Fruit fly (Drosophila melanogaster) whole organism, embryonic: Measurements from ENCODE around the gene ec.

Experiments used
- Asciz ChIP-seq: fragments of 200-800 bp; sonication (Bioruptor generic); optimal IDR thresholded peaks from 2 replicates; lab custom pipeline; 2017; ENCODE audit warnings: missing biosample characterization, mild to moderate bottlenecking, missing genetic modification characterization, missing genetic modification reagents
- CG11723 ChIP-seq: fragments of 200-800 bp; sonication (Bioruptor generic); optimal IDR thresholded peaks from 2 replicates; lab custom pipeline; 2017; ENCODE audit warnings: missing biosample characterization, mild to moderate bottlenecking, missing genetic modification characterization
- CG12942 ChIP-seq: fragments of 200-800 bp; sonication (Bioruptor generic); optimal IDR thresholded peaks from 3 replicates; lab custom pipeline; 2016; ENCODE audit warnings: missing biosample characterization, missing genetic modification characterization
- CG13624 ChIP-seq: fragments of 200-800 bp; sonication (Bioruptor generic); optimal IDR thresholded peaks from 2 replicates; lab custom pipeline; 2016; ENCODE audit warnings: missing biosample characterization, missing genetic modification characterization
- CG15696 ChIP-seq: fragments of 200-800 bp; sonication (Bioruptor generic); optimal IDR thresholded peaks from 2 replicates; lab custom pipeline; 2019; ENCODE audit warnings: missing biosample characterization, mild to moderate bottlenecking, missing genetic modification characterization, moderate library complexity
- CG1602 ChIP-seq: fragments of 200-800 bp; sonication (Bioruptor generic); optimal IDR thresholded peaks from 3 replicates; lab custom pipeline; 2016; ENCODE audit warnings: missing biosample characterization, missing genetic modification characterization
- CG17328 ChIP-seq: fragments of 200-800 bp; sonication (Bioruptor generic); IDR thresholded peaks from 2 replicates; pipeline ENCODE4 v1.3.6; 2022; ENCODE audit warnings: missing biosample characterization, missing genetic modification characterization
- CG17361 ChIP-seq: fragments of 200-800 bp; sonication (Bioruptor generic); IDR thresholded peaks from 3 replicates; pipeline ENCODE4 v1.3.6; 2022; ENCODE audit warnings: missing biosample characterization, missing genetic modification characterization
- CG18619 ChIP-seq: fragments of 200-800 bp; sonication (Bioruptor generic); optimal IDR thresholded peaks from 3 replicates; lab custom pipeline; 2017; ENCODE audit warnings: missing biosample characterization, mild to moderate bottlenecking, missing genetic modification characterization
- CG33213 ChIP-seq: fragments of 200-800 bp; sonication (Bioruptor generic); optimal IDR thresholded peaks from 3 replicates; lab custom pipeline; 2016; ENCODE audit warnings: missing biosample characterization, missing genetic modification characterization
- CG4707 ChIP-seq: fragments of 200-800 bp; sonication (Bioruptor generic); optimal IDR thresholded peaks from 2 replicates; lab custom pipeline; 2018; ENCODE audit warnings: missing biosample characterization, mild to moderate bottlenecking, missing genetic modification characterization, moderate library complexity
- CG4820 ChIP-seq: fragments of 200-800 bp; sonication (Bioruptor generic); optimal IDR thresholded peaks from 3 replicates; lab custom pipeline; 2016; ENCODE audit warnings: missing biosample characterization, missing genetic modification characterization
- CG6813 ChIP-seq: fragments of 200-800 bp; sonication (Bioruptor generic); optimal IDR thresholded peaks from 2 replicates; lab custom pipeline; 2017; ENCODE audit warnings: missing biosample characterization, missing genetic modification characterization, mild to moderate bottlenecking, moderate library complexity, missing genetic modification reagents
- CG7928 ChIP-seq: fragments of 200-800 bp; sonication (Bioruptor generic); optimal IDR thresholded peaks from 2 replicates; lab custom pipeline; 2017; ENCODE audit warnings: missing biosample characterization, mild to moderate bottlenecking, missing genetic modification characterization
- CG8290 ChIP-seq, 3 experiments: fragments of 200-800 bp; sonication (Bioruptor generic); optimal IDR thresholded peaks; 2 replicates each; lab custom pipeline; 2016 to 2019; ENCODE audit warnings: missing biosample characterization in 3 of 3, missing genetic modification characterization in 3 of 3, mild to moderate bottlenecking in 2 of 3, moderate library complexity in 1 of 3
- CG8388 ChIP-seq: fragments of 200-800 bp; sonication (Bioruptor generic); optimal IDR thresholded peaks from 2 replicates; lab custom pipeline; 2019; ENCODE audit warnings: missing biosample characterization, mild to moderate bottlenecking, missing genetic modification characterization, moderate library complexity
- CG8478 ChIP-seq: fragments of >200 bp; optimal IDR thresholded peaks from 2 replicates; lab custom pipeline; 2018
- CG8924 ChIP-seq: fragments of 200-800 bp; optimal IDR thresholded peaks from 3 replicates; lab custom pipeline; 2019; ENCODE audit warnings: missing biosample characterization, mild to moderate bottlenecking, missing genetic modification characterization, moderate library complexity
- CG9817 ChIP-seq: fragments of 200-800 bp; sonication (Bioruptor generic); optimal IDR thresholded peaks from 2 replicates; lab custom pipeline; 2018; ENCODE audit warnings: missing biosample characterization, mild to moderate bottlenecking, missing genetic modification characterization, moderate library complexity
- D19B ChIP-seq: fragments of 200-800 bp; sonication (Bioruptor generic); optimal IDR thresholded peaks from 2 replicates; lab custom pipeline; 2017; ENCODE audit warnings: missing biosample characterization, mild to moderate bottlenecking, missing genetic modification characterization
- Dek ChIP-seq: fragments of 200-800 bp; sonication (Bioruptor generic); optimal IDR thresholded peaks from 3 replicates; lab custom pipeline; 2019; ENCODE audit warnings: missing biosample characterization, mild to moderate bottlenecking, missing genetic modification characterization, moderate library complexity
- MTF-1 ChIP-seq: fragments of 200-800 bp; sonication (Bioruptor generic); optimal IDR thresholded peaks from 2 replicates; lab custom pipeline; 2018; ENCODE audit warnings: missing biosample characterization, mild to moderate bottlenecking, missing genetic modification characterization, borderline replicate concordance
- Max ChIP-seq: fragments of 200-800 bp; sonication (Bioruptor generic); optimal IDR thresholded peaks from 2 replicates; lab custom pipeline; 2016; ENCODE audit warnings: missing biosample characterization, mild to moderate bottlenecking, missing genetic modification characterization
- Nf-YB ChIP-seq: fragments of 200-800 bp; sonication (Bioruptor generic); optimal IDR thresholded peaks from 3 replicates; lab custom pipeline; 2019; ENCODE audit warnings: missing biosample characterization, mild to moderate bottlenecking, missing genetic modification characterization, moderate library complexity
- Nf-YC ChIP-seq: fragments of 200-800 bp; optimal IDR thresholded peaks from 3 replicates; lab custom pipeline; 2019; ENCODE audit warnings: missing biosample characterization, mild to moderate bottlenecking, missing genetic modification characterization, moderate library complexity
- Pdp1 ChIP-seq, 2 experiments: fragments of 200-800 bp; sonication (Bioruptor generic); optimal IDR thresholded peaks; 3 replicates each; lab custom pipeline; 2016; ENCODE audit warnings: missing biosample characterization in 2 of 2, missing genetic modification characterization in 2 of 2, mild to moderate bottlenecking in 1 of 2, moderate library complexity in 1 of 2
- Scr ChIP-seq: fragments of 200-800 bp; sonication (Bioruptor generic); IDR thresholded peaks from 2 replicates; pipeline ENCODE4 v1.3.6; 2022; ENCODE audit warnings: missing biosample characterization, missing genetic modification characterization; ENCODE audit not compliant: partially characterized antibody
- TFAM ChIP-seq: fragments of 200-800 bp; sonication (Bioruptor generic); optimal IDR thresholded peaks from 2 replicates; lab custom pipeline; 2017; ENCODE audit warnings: missing biosample characterization, missing genetic modification characterization, inconsistent platforms
- Taf1 ChIP-seq: fragments of 200-800 bp; sonication (Bioruptor generic); IDR thresholded peaks from 2 replicates; pipeline ENCODE4 v1.3.6; 2022; ENCODE audit warnings: missing biosample characterization, missing genetic modification characterization
- al ChIP-seq: fragments of 200-800 bp; sonication (Bioruptor generic); IDR thresholded peaks from 2 replicates; pipeline ENCODE4 v1.3.6; 2022; ENCODE audit warnings: missing biosample characterization, missing genetic modification characterization
- aop ChIP-seq: fragments of 200-800 bp; sonication (Bioruptor generic); IDR thresholded peaks from 2 replicates; pipeline ENCODE4 v1.3.6; 2022; ENCODE audit warnings: missing biosample characterization, missing genetic modification characterization
- cwo ChIP-seq: fragments of 200-800 bp; sonication (Bioruptor generic); optimal IDR thresholded peaks from 3 replicates; lab custom pipeline; 2017; ENCODE audit warnings: missing biosample characterization, missing genetic modification characterization, mild to moderate bottlenecking, moderate library complexity, missing genetic modification reagents
- dmrt99B ChIP-seq: fragments of 200-800 bp; sonication (Bioruptor generic); optimal IDR thresholded peaks from 2 replicates; lab custom pipeline; 2018; ENCODE audit warnings: missing biosample characterization, mild to moderate bottlenecking, missing genetic modification characterization, moderate library complexity
- emc ChIP-seq: fragments of 200-800 bp; sonication (Bioruptor generic); optimal IDR thresholded peaks from 2 replicates; lab custom pipeline; 2016; ENCODE audit warnings: missing biosample characterization, missing genetic modification characterization
- en ChIP-seq: fragments of 200-800 bp; sonication (Bioruptor generic); optimal IDR thresholded peaks from 2 replicates; lab custom pipeline; 2016; ENCODE audit warnings: missing biosample characterization, missing genetic modification characterization
- fu2 ChIP-seq: fragments of 200-800 bp; sonication (Bioruptor generic); optimal IDR thresholded peaks from 2 replicates; lab custom pipeline; 2016; ENCODE audit warnings: missing biosample characterization, missing genetic modification characterization
- hth ChIP-seq: fragments of >200 bp; optimal IDR thresholded peaks from 2 replicates; lab custom pipeline; 2017; ENCODE audit warnings: inconsistent platforms
- kni ChIP-seq: fragments of 200-800 bp; sonication (Bioruptor generic); optimal IDR thresholded peaks from 3 replicates; lab custom pipeline; 2017; ENCODE audit warnings: mild to moderate bottlenecking, missing biosample characterization, missing genetic modification reagents, missing genetic modification characterization
- lab ChIP-seq: fragments of 200-800 bp; sonication (Bioruptor generic); optimal IDR thresholded peaks from 3 replicates; lab custom pipeline; 2017; ENCODE audit warnings: missing biosample characterization, missing genetic modification characterization, mild to moderate bottlenecking, moderate library complexity, missing genetic modification reagents
- luna ChIP-seq: fragments of 200-800 bp; sonication (Bioruptor generic); optimal IDR thresholded peaks from 2 replicates; lab custom pipeline; 2016; ENCODE audit warnings: missing biosample characterization, missing genetic modification characterization
- nom ChIP-seq: fragments of 200-800 bp; sonication (Bioruptor generic); optimal IDR thresholded peaks from 2 replicates; lab custom pipeline; 2017; ENCODE audit warnings: missing biosample characterization, missing genetic modification characterization, mild to moderate bottlenecking, moderate library complexity, missing genetic modification reagents
- oc ChIP-seq: fragments of 200-800 bp; sonication (Bioruptor generic); optimal IDR thresholded peaks from 2 replicates; lab custom pipeline; 2018; ENCODE audit warnings: missing biosample characterization, mild to moderate bottlenecking, missing genetic modification characterization, moderate library complexity
- psq ChIP-seq: fragments of 200-800 bp; sonication (Bioruptor generic); optimal IDR thresholded peaks from 2 replicates; lab custom pipeline; 2017; ENCODE audit warnings: missing biosample characterization, missing genetic modification characterization
- ssp ChIP-seq: fragments of 200-800 bp; sonication (Bioruptor generic); IDR thresholded peaks from 2 replicates; pipeline ENCODE4 v1.3.6; 2022; ENCODE audit warnings: missing biosample characterization, missing genetic modification characterization
- tll ChIP-seq, 2 experiments: fragments of 200-800 bp in 1 of 2; fragments of >200 bp in 1 of 2; sonication (Bioruptor generic) in 1 of 2; optimal IDR thresholded peaks; 2 replicates each; lab custom pipeline; 2017 to 2019; ENCODE audit warnings: missing biosample characterization in 2 of 2, missing genetic modification characterization in 2 of 2, mild to moderate bottlenecking in 1 of 2, moderate library complexity in 1 of 2
- trh ChIP-seq: fragments of 200-800 bp; sonication (Bioruptor generic); optimal IDR thresholded peaks from 2 replicates; lab custom pipeline; 2016; ENCODE audit warnings: missing biosample characterization, missing genetic modification characterization
- tup ChIP-seq: fragments of 200-800 bp; sonication (Bioruptor generic); optimal IDR thresholded peaks from 2 replicates; lab custom pipeline; 2016; ENCODE audit warnings: missing biosample characterization, mild to moderate bottlenecking, missing genetic modification characterization, moderate library complexity
- unc-4 ChIP-seq: fragments of 200-800 bp; sonication (Bioruptor generic); IDR thresholded peaks from 2 replicates; pipeline ENCODE4 v1.3.6; 2022; ENCODE audit warnings: missing biosample characterization, missing genetic modification characterization; ENCODE audit not compliant: partially characterized antibody
- unpg ChIP-seq: fragments of 200-800 bp; sonication (Bioruptor generic); optimal IDR thresholded peaks from 3 replicates; lab custom pipeline; 2018; ENCODE audit warnings: missing biosample characterization, mild to moderate bottlenecking, missing genetic modification characterization, moderate library complexity
- zfh2 ChIP-seq: fragments of 200-800 bp; sonication (Bioruptor generic); optimal IDR thresholded peaks from 2 replicates; lab custom pipeline; 2016; ENCODE audit warnings: missing biosample characterization, missing genetic modification characterization

ec gene

dm6 chrX:3832226-3832625 is 20.7 kb downstream of the ec start (continued):
- TF ChIP-seq oc (tag; lab: Kevin White, UChicago) (no peak), ssp (no peak), CG17361 (no peak), CG9817 (tag; lab: Kevin White, UChicago) (no peak), CG12942 (GFP tag; lab: Kevin White, UChicago) (no peak), en (GFP tag; lab: Kevin White, UChicago) (no peak), nom (GFP tag; lab: Kevin White, UChicago) (no peak), CG7928 (GFP tag; lab: Kevin White, UChicago) (no peak), zfh2 (GFP tag; lab: Kevin White, UChicago) (no peak), MTF-1 (GFP tag; lab: Kevin White, UChicago) (peak; percentile 61), kni (GFP tag; lab: Kevin White, UChicago) (peak; percentile 48), hth (no peak), Pdp1 (GFP tag; optimal IDR thresholded peaks at IDR 0.05; lab: Kevin White, UChicago) (no peak), CG8478 (lab: Kevin White, UChicago) (no peak), lab (GFP tag; lab: Kevin White, UChicago) (no peak), trh (GFP tag; lab: Kevin White, UChicago) (no peak), tll (GFP tag; optimal IDR thresholded peaks at IDR 0.05; lab: Kevin White, UChicago) (peak in 1 of 2 experiments; percentile 14), D19B (GFP tag; lab: Kevin White, UChicago) (no peak), emc (no peak), psq (GFP tag; lab: Kevin White, UChicago) (no peak), CG8388 (GFP tag; lab: Kevin White, UChicago) (no peak), al (GFP tag; lab: Robert Waterston, UW) (no peak), CG4820 (no peak), CG6813 (peak; percentile 6), CG17328 (GFP tag; lab: Robert Waterston, UW) (no peak), CG13624 (GFP tag; lab: Kevin White, UChicago) (no peak), unc-4 (no peak), CG15696 (tag; lab: Kevin White, UChicago) (peak; percentile 67), CG8924 (tag; lab: Kevin White, UChicago) (no peak), tup (GFP tag; lab: Kevin White, UChicago) (no peak), fu2 (no peak), CG33213 (GFP tag; lab: Kevin White, UChicago) (no peak), Taf1 (GFP tag; lab: Robert Waterston, UW) (no peak), Asciz (GFP tag; lab: Kevin White, UChicago) (peak; percentile 34), CG1602 (GFP tag; lab: Kevin White, UChicago) (no peak), CG11723 (GFP tag; lab: Kevin White, UChicago) (no peak), Nf-YC (tag; lab: Kevin White, UChicago) (no peak), Nf-YB (no peak), CG8290 (GFP tag; optimal IDR thresholded peaks at IDR 0.05; lab: Kevin White, UChicago) (no peak), CG8290 (tag; optimal IDR thresholded peaks at IDR 0.05; lab: Kevin White, UChicago) (no peak), luna (GFP tag; lab: Kevin White, UChicago) (no peak), CG4707 (GFP tag; lab: Kevin White, UChicago) (no peak), Scr (GFP tag; lab: Robert Waterston, UW) (no peak), aop (no peak), Max (no peak), cwo (GFP tag; lab: Kevin White, UChicago) (no peak), TFAM (no peak), Dek (no peak), CG18619 (GFP tag; lab: Kevin White, UChicago) (no peak), dmrt99B (tag; lab: Kevin White, UChicago) (no peak), unpg (GFP tag; lab: Kevin White, UChicago) (no peak)
